Fruit fly (Drosophila melanogaster) whole organism, adult: ENCODE results near the gene cutlet.
A peak's percentile ranks its signal among the peaks of the same experiment; 100 is the strongest.

Source experiments
- CG11617 ChIP-seq: fragments of 200-800 bp; sonication (Bioruptor generic); optimal IDR thresholded peaks from 2 replicates; lab custom pipeline; 2017; ENCODE audit warnings: mild to moderate bottlenecking, missing biosample characterization, missing genetic modification reagents, missing genetic modification characterization
- CG12768 ChIP-seq: fragments of 200-800 bp; sonication (Bioruptor generic); optimal IDR thresholded peaks from 2 replicates; lab custom pipeline; 2017; ENCODE audit warnings: missing biosample characterization, missing genetic modification characterization, mild to moderate bottlenecking, moderate library complexity, missing genetic modification reagents
- CG14711 ChIP-seq: fragments of 200-800 bp; sonication (Bioruptor generic); optimal IDR thresholded peaks from 2 replicates; lab custom pipeline; 2018; ENCODE audit warnings: missing biosample characterization, mild to moderate bottlenecking, missing genetic modification characterization, moderate library complexity
- CG1620 ChIP-seq: fragments of 200-800 bp; sonication (Bioruptor generic); optimal IDR thresholded peaks from 2 replicates; lab custom pipeline; 2016; ENCODE audit warnings: missing biosample characterization, missing genetic modification characterization
- CG33017 ChIP-seq: fragments of 200-800 bp; sonication (Bioruptor generic); optimal IDR thresholded peaks from 2 replicates; lab custom pipeline; 2018; ENCODE audit warnings: missing biosample characterization, mild to moderate bottlenecking, missing genetic modification characterization, moderate library complexity
- CG5204 ChIP-seq: fragments of 200-800 bp; sonication (Bioruptor generic); optimal IDR thresholded peaks from 2 replicates; lab custom pipeline; 2016; ENCODE audit warnings: missing biosample characterization, missing genetic modification characterization
- CG7045 ChIP-seq: fragments of 200-800 bp; sonication (Bioruptor generic); optimal IDR thresholded peaks from 2 replicates; lab custom pipeline; 2017; ENCODE audit warnings: missing biosample characterization, mild to moderate bottlenecking, missing genetic modification characterization
- CG7101 ChIP-seq: fragments of 200-800 bp; sonication (Bioruptor generic); optimal IDR thresholded peaks from 2 replicates; lab custom pipeline; 2018; ENCODE audit warnings: missing biosample characterization, mild to moderate bottlenecking, missing genetic modification characterization, moderate library complexity
- Clk ChIP-seq: fragments of 200-800 bp; sonication (Bioruptor generic); optimal IDR thresholded peaks from 2 replicates; lab custom pipeline; 2017; ENCODE audit warnings: missing biosample characterization, missing genetic modification characterization
- Crg-1 ChIP-seq: fragments of 200-800 bp; sonication (Bioruptor generic); optimal IDR thresholded peaks from 2 replicates; lab custom pipeline; 2016; ENCODE audit warnings: missing biosample characterization, missing genetic modification characterization
- Hr96 ChIP-seq: fragments of 200-800 bp; sonication (Bioruptor generic); optimal IDR thresholded peaks from 2 replicates; lab custom pipeline; 2016; ENCODE audit warnings: missing biosample characterization, missing genetic modification characterization
- Mnt ChIP-seq: fragments of 200-800 bp; sonication (Bioruptor generic); optimal IDR thresholded peaks from 2 replicates; lab custom pipeline; 2016; ENCODE audit warnings: missing biosample characterization, mild to moderate bottlenecking, missing genetic modification characterization
- bab1 ChIP-seq: fragments of 200-800 bp; sonication (Bioruptor generic); optimal IDR thresholded peaks from 3 replicates; lab custom pipeline; 2019; ENCODE audit warnings: missing biosample characterization, mild to moderate bottlenecking, missing genetic modification characterization, moderate library complexity
- cic ChIP-seq: fragments of 200-800 bp; sonication (Bioruptor generic); optimal IDR thresholded peaks from 2 replicates; lab custom pipeline; 2017; ENCODE audit warnings: missing biosample characterization, mild to moderate bottlenecking, missing genetic modification characterization, moderate library complexity
- cnc ChIP-seq, 2 experiments: fragments of >200 bp; optimal IDR thresholded peaks; 2 replicates each; lab custom pipeline; 2017
- kay ChIP-seq: fragments of 200-800 bp; sonication (Bioruptor generic); peaks from one replicate; lab custom pipeline; 2016; ENCODE audit warnings: missing biosample characterization, missing genetic modification characterization, borderline replicate concordance
- ovo ChIP-seq: fragments of 200-800 bp; sonication (Bioruptor generic); optimal IDR thresholded peaks from 2 replicates; lab custom pipeline; 2016; ENCODE audit warnings: missing biosample characterization, missing genetic modification characterization
- pad ChIP-seq: fragments of 200-800 bp; sonication (Bioruptor generic); optimal IDR thresholded peaks from 3 replicates; lab custom pipeline; 2017; ENCODE audit warnings: missing biosample characterization, missing genetic modification characterization, mild to moderate bottlenecking, moderate library complexity, missing genetic modification reagents
- tj ChIP-seq: fragments of 200-800 bp; sonication (Bioruptor generic); optimal IDR thresholded peaks from 3 replicates; lab custom pipeline; 2017; ENCODE audit warnings: missing biosample characterization, mild to moderate bottlenecking, missing genetic modification characterization, moderate library complexity
- toe ChIP-seq: fragments of 200-800 bp; sonication (Bioruptor generic); optimal IDR thresholded peaks from 2 replicates; lab custom pipeline; 2016; ENCODE audit warnings: missing biosample characterization, missing genetic modification characterization

Gene cutlet

DNA sequence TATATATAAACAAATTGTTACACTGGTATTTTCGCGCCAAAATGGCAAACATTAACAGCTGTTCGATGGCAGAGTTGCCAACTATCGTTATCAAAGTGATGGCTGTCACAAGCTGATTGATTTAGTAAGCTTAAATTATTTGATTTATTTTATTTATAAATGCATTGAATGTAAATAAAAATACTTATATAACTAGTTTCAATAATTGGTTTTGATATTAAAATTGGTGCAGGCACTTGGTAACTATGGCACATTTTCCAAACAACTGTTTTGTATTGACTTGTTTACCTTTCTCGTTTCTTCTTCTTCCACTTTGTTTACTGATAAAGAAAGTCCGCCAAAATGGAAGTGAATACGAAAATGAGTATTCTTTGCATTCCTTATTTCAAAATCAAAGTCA is at the start of gene cutlet:
TSS of gene cutlet (minus strand) at position 84 of the 400 bp plus-strand sequence.
- peak; percentile 1 for TF ChIP-seq pad (GFP tag; lab: Kevin White, UChicago)
- peak; percentile 16 for TF ChIP-seq CG1620 (GFP tag; lab: Kevin White, UChicago)
- no peak for TF ChIP-seq CG12768 (GFP tag; lab: Kevin White, UChicago)
- TF ChIP-seq Hr96 = no peak
- TF ChIP-seq kay = peak; percentile 87
- TF ChIP-seq CG14711 (tag; lab: Kevin White, UChicago) = peak; percentile 90
- TF ChIP-seq CG7101 (tag; lab: Kevin White, UChicago) = no peak
- peak; percentile 32 for TF ChIP-seq bab1

DNA sequence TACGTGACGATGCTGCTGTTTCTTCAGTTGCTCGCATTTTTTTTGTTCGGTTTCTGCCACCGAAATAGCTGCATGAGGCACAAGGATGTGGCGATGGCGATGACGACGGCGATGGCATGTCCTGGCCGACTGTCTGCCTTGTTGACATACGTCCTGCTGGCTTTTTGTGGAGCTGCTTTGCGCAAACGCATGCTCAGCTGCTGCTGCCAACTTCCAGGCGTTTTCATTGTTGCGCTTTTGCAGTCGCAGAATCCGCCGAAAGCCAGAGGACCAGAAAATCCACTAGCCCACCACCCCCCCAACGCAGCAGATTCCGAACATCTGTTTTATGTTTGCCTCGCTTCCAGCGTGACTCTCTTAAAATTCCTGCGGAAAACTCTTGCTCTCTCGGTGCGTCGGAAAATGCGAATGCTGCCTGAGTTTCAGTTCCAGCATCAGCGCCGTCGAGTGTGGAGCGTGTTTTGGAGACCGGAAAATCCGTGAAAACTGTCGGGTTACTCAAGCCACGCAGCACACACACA is 45.3 kb upstream of the cutlet start, which contains the start of gene CG43707:
TSS of gene CG43707 (plus strand) at position 426 of the 521 bp plus-strand sequence.
- TF ChIP-seq tj (GFP tag; lab: Kevin White, UChicago) = no peak

DNA sequence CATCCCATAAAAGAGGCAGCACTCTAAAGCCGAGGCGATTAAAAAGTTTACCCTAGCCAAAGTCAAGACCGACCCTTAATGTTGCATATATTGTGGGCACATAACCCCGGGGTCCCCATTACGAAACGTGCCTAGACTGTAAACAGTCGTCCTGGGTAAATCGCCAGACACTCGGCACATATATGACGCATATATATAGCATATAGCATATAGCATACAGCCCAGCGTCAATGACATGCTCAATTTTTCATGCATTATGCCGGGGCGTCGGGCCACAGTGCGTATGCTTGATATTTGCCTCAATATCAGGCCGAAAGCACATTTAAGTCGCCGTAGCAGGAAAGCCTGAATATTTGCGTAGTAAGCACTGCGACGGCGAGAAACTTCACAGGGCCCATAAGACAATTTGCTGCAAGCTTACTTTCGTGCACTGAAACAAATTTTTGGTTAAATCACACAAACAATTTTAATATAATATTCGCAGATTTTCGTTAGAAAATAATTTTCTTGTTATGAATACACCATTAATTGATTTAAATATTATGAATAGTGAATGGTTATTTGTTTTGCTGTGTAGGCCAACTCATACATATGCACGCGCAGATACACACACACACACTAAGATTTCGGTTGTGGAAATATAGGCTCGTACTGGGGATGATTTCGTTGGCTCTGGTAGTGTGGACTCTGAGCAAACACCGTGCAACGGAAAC is 43.4 kb upstream of the cutlet start:
- TF ChIP-seq toe (GFP tag; lab: Kevin White, UChicago) = no peak
- TF ChIP-seq CG5204 (GFP tag; lab: Kevin White, UChicago) = peak; percentile 22

DNA sequence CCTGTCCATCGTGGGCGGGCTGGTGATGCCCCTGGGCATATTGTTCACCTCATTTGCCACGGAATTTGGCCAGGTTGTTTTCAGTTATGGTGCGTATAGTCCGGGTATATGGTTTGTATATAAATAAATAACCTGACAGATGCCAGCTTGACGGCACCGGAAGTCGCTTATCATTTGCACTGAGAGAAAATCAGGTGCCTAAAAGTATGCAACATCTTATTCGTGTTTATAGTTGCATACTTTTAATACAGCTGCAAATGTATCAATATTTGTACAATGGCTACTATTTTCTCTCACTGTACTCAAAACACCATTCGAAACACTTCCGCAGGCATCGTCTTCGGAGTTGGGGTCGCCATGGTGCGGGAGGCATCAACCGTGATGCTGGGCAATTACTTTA is 37.1 kb upstream of the cutlet start:
- TF ChIP-seq bab1 (peak; percentile 7), cnc (optimal IDR thresholded peaks at IDR 0.05; lab: Kevin White, UChicago) (no peak), CG7045 (GFP tag; lab: Kevin White, UChicago) (no peak)

DNA sequence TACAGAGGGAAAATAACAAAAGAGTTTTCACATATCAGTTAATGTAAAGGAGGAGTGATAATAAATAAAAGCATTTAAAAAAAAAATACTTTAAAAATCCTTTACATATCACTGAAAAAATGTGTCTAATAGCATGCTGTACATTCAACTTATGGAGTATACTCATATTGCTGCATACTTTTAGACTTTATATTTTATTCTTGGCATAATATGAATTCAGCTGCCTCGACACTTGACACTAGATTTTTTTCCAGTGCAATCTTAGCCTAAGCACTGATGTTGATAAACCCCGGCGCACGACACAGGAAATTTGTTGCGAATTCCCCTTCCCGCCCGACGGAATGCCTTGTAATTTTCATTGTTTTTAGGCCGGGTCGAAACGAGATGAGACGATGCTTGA is 28.9 kb upstream of the cutlet start:
- TF ChIP-seq Hr96 (no peak), toe (GFP tag; lab: Kevin White, UChicago) (no peak), ovo (GFP tag; lab: Kevin White, UChicago) (no peak), CG33017 (tag; lab: Kevin White, UChicago) (no peak), CG7045 (GFP tag; lab: Kevin White, UChicago) (no peak), CG5204 (GFP tag; lab: Kevin White, UChicago) (no peak)

DNA sequence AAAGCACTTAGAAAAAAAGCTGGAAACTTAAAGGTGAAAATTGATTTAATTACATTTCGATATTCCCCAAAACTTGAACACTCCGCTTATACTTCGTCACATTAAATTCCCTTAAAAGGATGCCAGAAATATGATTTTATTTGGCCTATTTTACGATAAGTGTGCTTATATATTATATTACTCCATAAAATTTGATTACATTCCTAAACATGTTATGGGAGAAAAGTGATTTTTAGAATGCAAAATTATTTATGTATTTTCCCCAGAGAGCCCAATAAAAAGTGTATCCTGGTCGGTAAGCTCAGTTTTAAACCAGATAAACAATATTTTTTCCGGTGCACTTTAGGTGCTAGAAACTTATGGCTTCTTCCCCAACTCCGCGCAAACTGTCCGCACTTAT is 26.1 kb upstream of the cutlet start:
- TF ChIP-seq tj (GFP tag; lab: Kevin White, UChicago) (no peak), CG7045 (GFP tag; lab: Kevin White, UChicago) (no peak), CG5204 (GFP tag; lab: Kevin White, UChicago) (no peak), cic (GFP tag; lab: Kevin White, UChicago) (no peak), CG33017 (tag; lab: Kevin White, UChicago) (no peak), bab1 (no peak), Crg-1 (GFP tag; lab: Kevin White, UChicago) (no peak), toe (GFP tag; lab: Kevin White, UChicago) (no peak), Clk (GFP tag; lab: Kevin White, UChicago) (no peak), CG1620 (GFP tag; lab: Kevin White, UChicago) (no peak), CG12768 (GFP tag; lab: Kevin White, UChicago) (no peak), Mnt (GFP tag; lab: Kevin White, UChicago) (no peak), Hr96 (no peak), CG11617 (no peak)

DNA sequence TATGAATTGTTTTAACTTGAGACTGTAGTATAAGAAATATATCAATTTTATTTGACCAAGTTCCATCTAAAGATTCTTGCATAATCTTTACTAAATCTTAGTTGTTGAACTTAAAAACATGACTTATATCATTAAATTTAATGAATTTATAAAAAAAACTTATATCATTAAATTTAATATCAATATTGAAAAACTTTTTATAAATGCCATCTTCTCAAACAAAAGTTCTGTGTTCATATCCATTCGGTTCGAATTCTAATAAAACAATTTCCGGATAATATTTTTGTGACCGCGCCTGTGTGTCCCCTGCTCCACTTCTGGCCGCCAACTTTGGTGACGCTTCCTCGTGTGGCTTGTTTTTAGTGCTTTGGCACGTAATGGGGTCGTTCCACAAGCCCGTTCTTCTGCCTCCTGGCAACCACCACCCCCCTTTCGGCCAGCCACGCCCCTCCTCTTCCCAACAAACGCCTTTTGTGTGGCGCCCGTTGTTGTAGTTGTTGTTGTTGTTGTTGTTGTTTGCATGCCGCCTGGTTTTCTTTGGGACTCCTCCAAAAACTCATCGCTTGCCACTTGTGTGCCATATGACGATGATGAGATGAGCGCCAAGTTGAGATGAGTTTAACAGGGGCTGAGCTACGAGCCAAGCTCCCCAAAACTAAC is 25.6 kb upstream of the cutlet start:
- TF ChIP-seq Hr96 = no peak
- no peak for TF ChIP-seq kay
- TF ChIP-seq toe (GFP tag; lab: Kevin White, UChicago) = no peak
- no peak for TF ChIP-seq pad (GFP tag; lab: Kevin White, UChicago)
- TF ChIP-seq CG14711 (tag; lab: Kevin White, UChicago) = no peak
- no peak for TF ChIP-seq bab1
- no peak for TF ChIP-seq CG7045 (GFP tag; lab: Kevin White, UChicago)

DNA sequence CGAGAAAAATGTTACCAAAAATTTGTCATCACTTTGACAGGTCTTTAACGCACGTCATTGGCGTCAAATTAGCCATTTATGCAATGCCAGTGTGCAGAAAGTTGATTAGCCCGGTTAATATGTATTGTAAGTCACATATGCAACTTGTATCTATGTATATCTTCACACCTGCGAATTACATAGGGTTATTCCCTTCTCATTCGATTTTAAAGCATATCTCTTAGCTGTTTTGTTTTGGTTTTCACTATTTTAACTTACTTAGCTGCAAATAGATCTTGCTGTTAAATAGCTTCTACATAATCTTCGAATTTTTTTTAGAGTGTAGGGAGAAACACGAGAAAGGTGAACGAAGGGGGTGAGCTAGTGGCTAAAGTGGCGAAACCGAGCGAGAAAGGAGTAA is 19.5 kb upstream of the cutlet start:
- TF ChIP-seq CG12768 (GFP tag; lab: Kevin White, UChicago) = no peak
- TF ChIP-seq CG11617 = no peak
- TF ChIP-seq tj (GFP tag; lab: Kevin White, UChicago) = no peak
- TF ChIP-seq cnc (optimal IDR thresholded peaks at IDR 0.05; lab: Kevin White, UChicago) = no peak
- TF ChIP-seq CG7045 (GFP tag; lab: Kevin White, UChicago) = no peak
